Fruit fly (Drosophila melanogaster) whole organism, embryonic: ENCODE results near the gene PGRP-LA.

Source experiments
- Atf6 ChIP-seq: fragments of 200-800 bp; sonication (Bioruptor generic); IDR thresholded peaks from 2 replicates; pipeline ENCODE4 v1.3.6; 2022; ENCODE audit warnings: missing biosample characterization, missing genetic modification characterization
- B-H2 ChIP-seq: fragments of 200-800 bp; sonication (Bioruptor generic); optimal IDR thresholded peaks from 2 replicates; lab custom pipeline; 2018; ENCODE audit warnings: missing biosample characterization, mild to moderate bottlenecking, missing genetic modification characterization
- CG11093 ChIP-seq: fragments of 200-800 bp; sonication (Bioruptor generic); IDR thresholded peaks from 3 replicates; pipeline ENCODE4 v1.3.6; 2022; ENCODE audit warnings: missing biosample characterization, missing genetic modification characterization
- CG11398 ChIP-seq: fragments of 200-800 bp; sonication (Bioruptor generic); optimal IDR thresholded peaks from 2 replicates; lab custom pipeline; 2016; ENCODE audit warnings: missing biosample characterization, missing genetic modification characterization
- CG14441 ChIP-seq: fragments of 200-800 bp; sonication (Bioruptor generic); IDR thresholded peaks from 2 replicates; pipeline ENCODE4 v1.3.6; 2022; ENCODE audit warnings: missing biosample characterization, missing genetic modification characterization
- CG14965 ChIP-seq: fragments of 200-800 bp; sonication (Bioruptor generic); optimal IDR thresholded peaks from 2 replicates; lab custom pipeline; 2016; ENCODE audit warnings: missing biosample characterization, missing genetic modification characterization, borderline replicate concordance
- CG17802 ChIP-seq: fragments of 200-800 bp; sonication (Bioruptor generic); optimal IDR thresholded peaks from 2 replicates; lab custom pipeline; 2018; ENCODE audit warnings: missing biosample characterization, mild to moderate bottlenecking, missing genetic modification characterization, moderate library complexity
- CG3281 ChIP-seq: fragments of 200-800 bp; sonication (Bioruptor generic); optimal IDR thresholded peaks from 3 replicates; lab custom pipeline; 2017; ENCODE audit warnings: missing biosample characterization, mild to moderate bottlenecking, missing genetic modification characterization
- CG3995 ChIP-seq: fragments of 200-800 bp; sonication (Bioruptor generic); optimal IDR thresholded peaks from 3 replicates; lab custom pipeline; 2016; ENCODE audit warnings: missing biosample characterization, missing genetic modification characterization
- CG4424 ChIP-seq: fragments of 200-800 bp; sonication (Bioruptor generic); optimal IDR thresholded peaks from 3 replicates; lab custom pipeline; 2016; ENCODE audit warnings: missing biosample characterization, missing genetic modification characterization
- CG5245 ChIP-seq: fragments of 200-800 bp; sonication (Bioruptor generic); optimal IDR thresholded peaks from 3 replicates; lab custom pipeline; 2016; ENCODE audit warnings: missing biosample characterization, missing genetic modification characterization
- CG6683 ChIP-seq: fragments of 200-800 bp; sonication (Bioruptor generic); optimal IDR thresholded peaks from 2 replicates; lab custom pipeline; 2017; ENCODE audit warnings: missing biosample characterization, mild to moderate bottlenecking, missing genetic modification characterization, missing genetic modification reagents
- CG7372 ChIP-seq: fragments of 200-800 bp; sonication (Bioruptor generic); IDR thresholded peaks from 2 replicates; pipeline ENCODE4 v1.3.6; 2022; ENCODE audit warnings: missing biosample characterization, missing genetic modification characterization
- CG7839 ChIP-seq: fragments of 200-800 bp; sonication (Bioruptor generic); optimal IDR thresholded peaks from 3 replicates; lab custom pipeline; 2018; ENCODE audit warnings: missing biosample characterization, mild to moderate bottlenecking, missing genetic modification characterization, moderate library complexity
- CG9817 ChIP-seq: fragments of 200-800 bp; sonication (Bioruptor generic); optimal IDR thresholded peaks from 2 replicates; lab custom pipeline; 2018; ENCODE audit warnings: missing biosample characterization, mild to moderate bottlenecking, missing genetic modification characterization, moderate library complexity
- Chrac-16 ChIP-seq: fragments of 200-800 bp; sonication (Bioruptor generic); optimal IDR thresholded peaks from 3 replicates; lab custom pipeline; 2016; ENCODE audit warnings: missing biosample characterization, missing genetic modification characterization
- CrebB ChIP-seq: fragments of 200-800 bp; sonication (Bioruptor generic); optimal IDR thresholded peaks from 3 replicates; lab custom pipeline; 2018; ENCODE audit warnings: missing biosample characterization, mild to moderate bottlenecking, missing genetic modification characterization
- Dbx ChIP-seq: fragments of 200-800 bp; sonication (Bioruptor generic); IDR thresholded peaks from 3 replicates; pipeline ENCODE4 v1.3.6; 2022; ENCODE audit warnings: missing biosample characterization, missing genetic modification characterization
- Deaf1 ChIP-seq: fragments of 200-800 bp; optimal IDR thresholded peaks from 3 replicates; lab custom pipeline; 2019; ENCODE audit warnings: missing biosample characterization, mild to moderate bottlenecking, missing genetic modification characterization, moderate library complexity
- Dfd ChIP-seq, 2 experiments: fragments of >200 bp; optimal IDR thresholded peaks; 2 replicates each; lab custom pipeline; 2017; ENCODE audit warnings: missing biosample characterization in 2 of 2, missing genetic modification characterization in 2 of 2
- Ets97D ChIP-seq: fragments of 200-800 bp; sonication (Bioruptor generic); optimal IDR thresholded peaks from 3 replicates; lab custom pipeline; 2016; ENCODE audit warnings: missing biosample characterization, missing genetic modification characterization
- Gug ChIP-seq: fragments of 200-800 bp; sonication (Bioruptor generic); IDR thresholded peaks from 4 replicates; pipeline ENCODE4 v1.3.6; 2022; ENCODE audit warnings: missing biosample characterization, missing genetic modification characterization
- Hr3 ChIP-seq: fragments of 200-800 bp; sonication (Bioruptor generic); optimal IDR thresholded peaks from 3 replicates; lab custom pipeline; 2016; ENCODE audit warnings: missing biosample characterization, missing genetic modification characterization
- MTF-1 ChIP-seq: fragments of 200-800 bp; sonication (Bioruptor generic); optimal IDR thresholded peaks from 2 replicates; lab custom pipeline; 2018; ENCODE audit warnings: missing biosample characterization, mild to moderate bottlenecking, missing genetic modification characterization, borderline replicate concordance
- Max ChIP-seq: fragments of 200-800 bp; sonication (Bioruptor generic); optimal IDR thresholded peaks from 2 replicates; lab custom pipeline; 2016; ENCODE audit warnings: missing biosample characterization, mild to moderate bottlenecking, missing genetic modification characterization
- Meics ChIP-seq: fragments of 200-800 bp; sonication (Bioruptor generic); optimal IDR thresholded peaks from 2 replicates; lab custom pipeline; 2017; ENCODE audit warnings: missing biosample characterization, mild to moderate bottlenecking, missing genetic modification characterization
- Myb ChIP-seq: fragments of 200-800 bp; sonication (Bioruptor generic); optimal IDR thresholded peaks from 2 replicates; lab custom pipeline; 2016; ENCODE audit warnings: missing biosample characterization, missing genetic modification characterization
- NC2α ChIP-seq: fragments of 200-800 bp; sonication (Bioruptor generic); optimal IDR thresholded peaks from 2 replicates; lab custom pipeline; 2016; ENCODE audit warnings: missing biosample characterization, missing genetic modification characterization
- NFAT ChIP-seq: fragments of 200-800 bp; sonication (Bioruptor generic); IDR thresholded peaks from 2 replicates; pipeline ENCODE4 v1.3.6; 2022; ENCODE audit warnings: missing biosample characterization, missing genetic modification characterization
- NfI ChIP-seq: fragments of 200-800 bp; sonication (Bioruptor generic); optimal IDR thresholded peaks from 3 replicates; lab custom pipeline; 2018; ENCODE audit warnings: missing biosample characterization, mild to moderate bottlenecking, missing genetic modification characterization, moderate library complexity
- Oaz ChIP-seq: fragments of 200-800 bp; sonication (Bioruptor generic); IDR thresholded peaks from 2 replicates; pipeline ENCODE4 v1.3.6; 2022; ENCODE audit warnings: missing biosample characterization, missing genetic modification characterization
- Oli ChIP-seq: fragments of 200-800 bp; sonication (Bioruptor generic); optimal IDR thresholded peaks from 2 replicates; lab custom pipeline; 2018; ENCODE audit warnings: missing biosample characterization, mild to moderate bottlenecking, missing genetic modification characterization, moderate library complexity
- PHDP ChIP-seq: fragments of 200-800 bp; sonication (Bioruptor generic); optimal IDR thresholded peaks from 3 replicates; lab custom pipeline; 2018; ENCODE audit warnings: missing biosample characterization, mild to moderate bottlenecking, missing genetic modification characterization, moderate library complexity
- Sin3A ChIP-seq: fragments of >200 bp; optimal IDR thresholded peaks from 2 replicates; lab custom pipeline; 2018
- aop ChIP-seq: fragments of 200-800 bp; sonication (Bioruptor generic); IDR thresholded peaks from 2 replicates; pipeline ENCODE4 v1.3.6; 2022; ENCODE audit warnings: missing biosample characterization, missing genetic modification characterization
- ara ChIP-seq: fragments of 200-800 bp; sonication (Bioruptor generic); IDR thresholded peaks from 2 replicates; pipeline ENCODE4 v1.3.6; 2022; ENCODE audit warnings: missing biosample characterization, missing genetic modification characterization
- az2 ChIP-seq: fragments of 200-800 bp; sonication (Bioruptor generic); optimal IDR thresholded peaks from 3 replicates; lab custom pipeline; 2016; ENCODE audit warnings: missing biosample characterization, missing genetic modification characterization
- caup ChIP-seq: fragments of 200-800 bp; sonication (Bioruptor generic); optimal IDR thresholded peaks from 3 replicates; lab custom pipeline; 2017; ENCODE audit warnings: missing biosample characterization, mild to moderate bottlenecking, missing genetic modification characterization, moderate library complexity; ENCODE audit not compliant: severe bottlenecking
- dpn ChIP-seq, 2 experiments: fragments of 200-800 bp; sonication (Bioruptor generic); optimal IDR thresholded peaks; 3 replicates each; lab custom pipeline; 2016; ENCODE audit warnings: missing biosample characterization in 2 of 2, missing genetic modification characterization in 2 of 2
- eyg ChIP-seq: fragments of 200-800 bp; sonication (Bioruptor generic); optimal IDR thresholded peaks from 3 replicates; lab custom pipeline; 2016; ENCODE audit warnings: missing biosample characterization, missing genetic modification characterization
- gcm ChIP-seq: fragments of 200-800 bp; sonication (Bioruptor generic); optimal IDR thresholded peaks from 2 replicates; lab custom pipeline; 2019; ENCODE audit warnings: missing biosample characterization, mild to moderate bottlenecking, missing genetic modification characterization, moderate library complexity
- gcm2 ChIP-seq: fragments of 200-800 bp; sonication (Bioruptor generic); optimal IDR thresholded peaks from 2 replicates; lab custom pipeline; 2016; ENCODE audit warnings: missing biosample characterization, missing genetic modification characterization
- gsb ChIP-seq: fragments of 200-800 bp; sonication (Bioruptor generic); IDR thresholded peaks from 2 replicates; pipeline ENCODE4 v1.3.6; 2022; ENCODE audit warnings: missing biosample characterization, missing genetic modification characterization
- gsb-n ChIP-seq: fragments of 200-800 bp; sonication (Bioruptor generic); optimal IDR thresholded peaks from 3 replicates; lab custom pipeline; 2018; ENCODE audit warnings: missing biosample characterization, mild to moderate bottlenecking, missing genetic modification characterization
- oc ChIP-seq: fragments of 200-800 bp; sonication (Bioruptor generic); optimal IDR thresholded peaks from 2 replicates; lab custom pipeline; 2018; ENCODE audit warnings: missing biosample characterization, mild to moderate bottlenecking, missing genetic modification characterization, moderate library complexity
- row ChIP-seq: fragments of 200-800 bp; sonication (Bioruptor generic); IDR thresholded peaks from 3 replicates; pipeline ENCODE4 v1.3.6; 2022; ENCODE audit warnings: missing biosample characterization, missing genetic modification characterization
- sens ChIP-seq: fragments of 200-800 bp; sonication (Bioruptor generic); peaks from one replicate; lab custom pipeline; 2016; ENCODE audit warnings: missing biosample characterization, missing genetic modification characterization
- sim ChIP-seq: fragments of 200-800 bp; sonication (Bioruptor generic); IDR thresholded peaks from 2 replicates; pipeline ENCODE4 v1.3.6; 2022; ENCODE audit warnings: missing biosample characterization, missing genetic modification characterization
- sima ChIP-seq: fragments of 200-800 bp; sonication (Bioruptor generic); optimal IDR thresholded peaks from 2 replicates; lab custom pipeline; 2016; ENCODE audit warnings: missing biosample characterization, missing genetic modification characterization
- sug ChIP-seq: fragments of 200-800 bp; optimal IDR thresholded peaks from 2 replicates; lab custom pipeline; 2019; ENCODE audit warnings: missing biosample characterization, mild to moderate bottlenecking, missing genetic modification characterization, moderate library complexity
- zen2 ChIP-seq: fragments of 200-800 bp; sonication (Bioruptor generic); IDR thresholded peaks from 3 replicates; pipeline ENCODE4 v1.3.6; 2022; ENCODE audit warnings: missing biosample characterization, missing genetic modification characterization; ENCODE audit not compliant: partially characterized antibody

Gene PGRP-LA

dm6 chr3L:9333745-9334382, at the start of gene PGRP-LA (continued):
- TF ChIP-seq CG14441 (GFP tag; lab: Robert Waterston, UW) (0 out of 2 replicates have a peak, but pooled peaks have one; percentile 52), MTF-1 (GFP tag; lab: Kevin White, UChicago) (peak; percentile 19), Deaf1 (tag; lab: Kevin White, UChicago) (no peak), CG17802 (tag; lab: Kevin White, UChicago) (no peak), NFAT (GFP tag; lab: Robert Waterston, UW) (peak; percentile 64; the same call in 1 of the 2 replicates), Dbx (no peak; the same call in 2 of the 3 replicates), oc (tag; lab: Kevin White, UChicago) (no peak), sim (GFP tag; lab: Robert Waterston, UW) (no peak), eyg (GFP tag; lab: Kevin White, UChicago) (no peak), CG3995 (GFP tag; lab: Kevin White, UChicago) (no peak), gcm2 (no peak), CG3281 (GFP tag; lab: Kevin White, UChicago) (peak; percentile 36), gsb-n (tag; lab: Kevin White, UChicago) (no peak), NC2α (no peak), CG11398 (no peak), CG5245 (GFP tag; lab: Kevin White, UChicago) (peak; percentile 25), CG9817 (tag; lab: Kevin White, UChicago) (peak; percentile 22), CG7839 (peak; percentile 52), Myb (peak; percentile 54), NfI (GFP tag; lab: Kevin White, UChicago) (peak; percentile 46), CG7372 (GFP tag; lab: Robert Waterston, UW) (peak; percentile 98), Chrac-16 (GFP tag; lab: Kevin White, UChicago) (peak; percentile 1), az2 (GFP tag; lab: Kevin White, UChicago) (peak; percentile 1), Max (GFP tag; lab: Kevin White, UChicago) (no peak), Atf6 (GFP tag; lab: Robert Waterston, UW) (no peak), PHDP (peak; percentile 63), CG11093 (GFP tag; lab: Robert Waterston, UW) (no peak), dpn (GFP tag; optimal IDR thresholded peaks at IDR 0.05; lab: Kevin White, UChicago) (peak in 1 of 2 experiments; percentile 36), zen2 (no peak), Oli (peak; percentile 27), Meics (GFP tag; lab: Kevin White, UChicago) (peak; percentile 56), row (GFP tag; lab: Robert Waterston, UW) (0 out of 3 replicates have a peak, but pooled peaks have one; percentile 9), Gug (GFP tag; lab: Robert Waterston, UW) (no peak), gsb (GFP tag; lab: Robert Waterston, UW) (peak; percentile 37; the same call in 1 of the 2 replicates), ara (GFP tag; lab: Robert Waterston, UW) (no peak), caup (GFP tag; lab: Kevin White, UChicago) (peak; percentile 31), aop (GFP tag; lab: Robert Waterston, UW) (no peak), B-H2 (GFP tag; lab: Kevin White, UChicago) (peak; percentile 31), Dfd (GFP tag; optimal IDR thresholded peaks at IDR 0.05; lab: Kevin White, UChicago) (no peak), Sin3A (lab: Kevin White, UChicago) (no peak), Hr3 (peak; percentile 4), CG6683 (GFP tag; lab: Kevin White, UChicago) (no peak), CG4424 (GFP tag; lab: Kevin White, UChicago) (peak; percentile 23), CrebB (tag; lab: Kevin White, UChicago) (no peak), Oaz (no peak), sug (tag; lab: Kevin White, UChicago) (no peak), gcm (GFP tag; lab: Kevin White, UChicago) (no peak), CG14965 (peak; percentile 80), sima (GFP tag; lab: Kevin White, UChicago) (no peak), sens (GFP tag; lab: Kevin White, UChicago) (peak; percentile 77), Ets97D (GFP tag; lab: Kevin White, UChicago) (no peak)
